Worm (Caenorhabditis elegans) whole organism, L1 larva: Measurements from ENCODE around the gene gei-1.

Source experiments
- C04F5.9 ChIP-seq: sonication (generic microtip); optimal IDR thresholded peaks from 2 replicates; lab custom pipeline; 2016; ENCODE audit warnings: missing genetic modification characterization, missing compliant biosample characterization
- C16A3.4 ChIP-seq: fragments of 150-350 bp; optimal IDR thresholded peaks from 2 replicates; lab custom pipeline; 2014; ENCODE audit warnings: missing biosample characterization, missing genetic modification characterization
- alr-1 ChIP-seq: fragments of 200-800 bp; sonication (Bioruptor generic); optimal IDR thresholded peaks from 2 replicates; lab custom pipeline; 2018; ENCODE audit warnings: borderline replicate concordance, mild to moderate bottlenecking, missing genetic modification characterization, missing compliant biosample characterization
- aly-2 ChIP-seq: fragments of 150-350 bp; optimal IDR thresholded peaks from 2 replicates; lab custom pipeline; 2014; ENCODE audit warnings: missing biosample characterization, missing genetic modification characterization
- blmp-1 ChIP-seq: fragments of 150-350 bp; optimal IDR thresholded peaks from 2 replicates; lab custom pipeline; 2014; ENCODE audit warnings: missing biosample characterization, missing genetic modification characterization
- ceh-8 ChIP-seq: fragments of 200-800 bp; sonication (Bioruptor generic); optimal IDR thresholded peaks from 2 replicates; lab custom pipeline; 2018; ENCODE audit warnings: mild to moderate bottlenecking, missing genetic modification characterization, moderate library complexity, missing compliant biosample characterization
- ceh-82 ChIP-seq, 3 experiments: fragments of 150-350 bp in 1 of 3; sonication (generic microtip) in 2 of 3; optimal IDR thresholded peaks; 2 replicates each; lab custom pipeline; 2014 to 2017; ENCODE audit warnings: missing biosample characterization in 3 of 3, missing genetic modification characterization in 3 of 3
- ceh-90 ChIP-seq: sonication (generic microtip); optimal IDR thresholded peaks from 2 replicates; lab custom pipeline; 2016; ENCODE audit warnings: missing genetic modification characterization, missing compliant biosample characterization
- ces-1 ChIP-seq: fragments of 150-350 bp; optimal IDR thresholded peaks from 2 replicates; lab custom pipeline; 2014; ENCODE audit warnings: missing biosample characterization, missing genetic modification reagents, missing genetic modification characterization
- dsc-1 ChIP-seq: sonication (generic microtip); optimal IDR thresholded peaks from 2 replicates; lab custom pipeline; 2016; ENCODE audit warnings: mild to moderate bottlenecking, missing genetic modification characterization, missing compliant biosample characterization
- efl-3 ChIP-seq: fragments of 200-800 bp; sonication (Bioruptor generic); optimal IDR thresholded peaks from 2 replicates; lab custom pipeline; 2018; ENCODE audit warnings: mild to moderate bottlenecking, missing genetic modification characterization, missing compliant biosample characterization
- egl-13 ChIP-seq: sonication (generic microtip); optimal IDR thresholded peaks from 2 replicates; lab custom pipeline; 2016; ENCODE audit warnings: missing genotype, missing genetic modification reagents, missing genetic modification characterization, missing compliant biosample characterization
- elt-2 ChIP-seq: sonication (generic microtip); optimal IDR thresholded peaks from 2 replicates; lab custom pipeline; 2016; ENCODE audit warnings: missing genetic modification characterization, mild to moderate bottlenecking, inconsistent platforms, missing compliant biosample characterization, missing genetic modification reagents
- ets-5 ChIP-seq: fragments of 200-800 bp; sonication (Bioruptor generic); IDR thresholded peaks from 2 replicates; pipeline ENCODE4 v1.3.6; 2022; ENCODE audit warnings: missing genetic modification characterization, missing compliant biosample characterization
- fkh-10 ChIP-seq: sonication (generic microtip); optimal IDR thresholded peaks from 2 replicates; lab custom pipeline; 2017; ENCODE audit warnings: missing biosample characterization, missing genetic modification reagents, missing genetic modification characterization
- fkh-4 ChIP-seq: sonication (generic microtip); optimal IDR thresholded peaks from 2 replicates; lab custom pipeline; 2016; ENCODE audit warnings: missing compliant biosample characterization, missing genetic modification characterization, borderline replicate concordance
- fkh-8 ChIP-seq: sonication (generic microtip); optimal IDR thresholded peaks from 2 replicates; lab custom pipeline; 2016; ENCODE audit warnings: mild to moderate bottlenecking, missing genetic modification characterization, missing compliant biosample characterization
- fos-1 ChIP-seq: fragments of 150-350 bp; optimal IDR thresholded peaks from 2 replicates; lab custom pipeline; 2014; ENCODE audit warnings: missing biosample characterization, missing genetic modification characterization
- hlh-4 ChIP-seq: sonication (generic microtip); optimal IDR thresholded peaks from 2 replicates; lab custom pipeline; 2016; ENCODE audit warnings: mild to moderate bottlenecking, missing genetic modification characterization, missing compliant biosample characterization
- jun-1 ChIP-seq: fragments of 150-350 bp; optimal IDR thresholded peaks from 2 replicates; lab custom pipeline; 2014; ENCODE audit warnings: missing biosample characterization, missing genetic modification reagents, missing genetic modification characterization
- lin-13 ChIP-seq: fragments of 150-350 bp; optimal IDR thresholded peaks from 2 replicates; lab custom pipeline; 2014; ENCODE audit warnings: missing biosample characterization, missing genetic modification reagents, missing genetic modification characterization
- lin-14 ChIP-seq: fragments of 200-800 bp; sonication (Bioruptor generic); optimal IDR thresholded peaks from 2 replicates; lab custom pipeline; 2018; ENCODE audit warnings: mild to moderate bottlenecking, missing genetic modification characterization, moderate library complexity, missing compliant biosample characterization
- lin-15B ChIP-seq: fragments of 150-350 bp; sonication (generic microtip); optimal IDR thresholded peaks from 3 replicates; lab custom pipeline; 2014; ENCODE audit warnings: missing biosample characterization, missing genetic modification characterization
- lin-39 ChIP-seq: fragments of 150-350 bp; optimal IDR thresholded peaks from 2 replicates; lab custom pipeline; 2014; ENCODE audit warnings: missing biosample characterization, missing genetic modification reagents, missing genetic modification characterization
- lir-3 ChIP-seq: sonication (generic microtip); optimal IDR thresholded peaks from 2 replicates; lab custom pipeline; 2016; ENCODE audit warnings: mild to moderate bottlenecking, missing genetic modification characterization, moderate library complexity, missing compliant biosample characterization; ENCODE audit not compliant: poor library complexity
- mef-2 ChIP-seq: fragments of 150-350 bp; optimal IDR thresholded peaks from 2 replicates; lab custom pipeline; 2014; ENCODE audit warnings: missing biosample characterization, missing genetic modification characterization
- nhr-11 ChIP-seq: fragments of 150-350 bp; optimal IDR thresholded peaks from 2 replicates; lab custom pipeline; 2014; ENCODE audit warnings: missing biosample characterization, missing genetic modification characterization
- nhr-19 ChIP-seq: fragments of 200-800 bp; sonication (Bioruptor generic); conservative IDR thresholded peaks from 2 replicates; pipeline ENCODE4 v1.3.6; 2022; ENCODE audit warnings: missing genetic modification characterization, missing compliant biosample characterization
- nhr-20 ChIP-seq: sonication (generic microtip); optimal IDR thresholded peaks from 2 replicates; lab custom pipeline; 2016; ENCODE audit warnings: mild to moderate bottlenecking, missing genetic modification characterization, missing compliant biosample characterization
- nhr-47 ChIP-seq: sonication (generic microtip); optimal IDR thresholded peaks from 2 replicates; lab custom pipeline; 2016; ENCODE audit warnings: mild to moderate bottlenecking, missing genetic modification characterization, moderate library complexity, missing compliant biosample characterization
- nhr-76 ChIP-seq: sonication (generic microtip); optimal IDR thresholded peaks from 2 replicates; lab custom pipeline; 2017; ENCODE audit warnings: missing biosample characterization, missing genetic modification characterization
- nhr-84 ChIP-seq: sonication (generic microtip); optimal IDR thresholded peaks from 2 replicates; lab custom pipeline; 2017; ENCODE audit warnings: missing biosample characterization, missing genetic modification characterization
- pqm-1 ChIP-seq: sonication (generic microtip); optimal IDR thresholded peaks from 3 replicates; lab custom pipeline; 2017; ENCODE audit warnings: missing biosample characterization, missing genetic modification characterization
- rnt-1 ChIP-seq: sonication (generic microtip); optimal IDR thresholded peaks from 2 replicates; lab custom pipeline; 2016; ENCODE audit warnings: mild to moderate bottlenecking, missing genetic modification characterization, moderate library complexity, missing compliant biosample characterization
- skn-1 ChIP-seq: fragments of 150-350 bp; optimal IDR thresholded peaks from 2 replicates; lab custom pipeline; 2014; ENCODE audit warnings: missing biosample characterization, missing genetic modification characterization
- snu-23 ChIP-seq: sonication (generic microtip); optimal IDR thresholded peaks from 2 replicates; lab custom pipeline; 2016; ENCODE audit warnings: missing genetic modification characterization, missing compliant biosample characterization
- sox-4 ChIP-seq: sonication (generic microtip); optimal IDR thresholded peaks from 2 replicates; lab custom pipeline; 2016; ENCODE audit warnings: missing genetic modification characterization, missing compliant biosample characterization
- sup-37 ChIP-seq: fragments of 200-800 bp; sonication (Bioruptor generic); optimal IDR thresholded peaks from 2 replicates; lab custom pipeline; 2018; ENCODE audit warnings: mild to moderate bottlenecking, missing genetic modification characterization, missing compliant biosample characterization
- swsn-7 ChIP-seq: sonication (generic microtip); optimal IDR thresholded peaks from 2 replicates; lab custom pipeline; 2016; ENCODE audit warnings: missing genetic modification characterization, missing compliant biosample characterization
- tbx-2 ChIP-seq: sonication (generic microtip); optimal IDR thresholded peaks from 2 replicates; lab custom pipeline; 2016; ENCODE audit warnings: missing genetic modification characterization, missing compliant biosample characterization
- tlp-1 ChIP-seq: fragments of 150-350 bp; optimal IDR thresholded peaks from 2 replicates; lab custom pipeline; 2014; ENCODE audit warnings: missing biosample characterization, missing genetic modification characterization
- unc-30 ChIP-seq: sonication (generic microtip); optimal IDR thresholded peaks from 2 replicates; lab custom pipeline; 2017; ENCODE audit warnings: missing biosample characterization, missing genetic modification characterization
- unc-62 ChIP-seq: fragments of 150-350 bp; optimal IDR thresholded peaks from 2 replicates; lab custom pipeline; 2014; ENCODE audit warnings: missing biosample characterization, missing genetic modification reagents, missing genetic modification characterization
- unc-86 ChIP-seq: sonication (generic microtip); optimal IDR thresholded peaks from 2 replicates; lab custom pipeline; 2016; ENCODE audit warnings: missing genetic modification characterization, missing compliant biosample characterization
- unc-98 ChIP-seq: fragments of 200-800 bp; sonication (Bioruptor generic); IDR thresholded peaks from 2 replicates; pipeline ENCODE4 v1.3.6; 2022; ENCODE audit warnings: missing genetic modification characterization, missing compliant biosample characterization
- zip-4 ChIP-seq: fragments of 200-800 bp; sonication (Bioruptor generic); optimal IDR thresholded peaks from 2 replicates; lab custom pipeline; 2018; ENCODE audit warnings: mild to moderate bottlenecking, missing genetic modification characterization, moderate library complexity, missing compliant biosample characterization
- ztf-11 ChIP-seq, 2 experiments: sonication (generic microtip); optimal IDR thresholded peaks; 2 replicates each; lab custom pipeline; 2016 to 2017; ENCODE audit warnings: missing genetic modification characterization in 2 of 2, missing biosample characterization in 1 of 2, missing compliant biosample characterization in 1 of 2
- ztf-4 ChIP-seq: fragments of 150-350 bp; optimal IDR thresholded peaks from 2 replicates; lab custom pipeline; 2014; ENCODE audit warnings: missing biosample characterization, missing genetic modification characterization

gei-1 gene

DNA sequence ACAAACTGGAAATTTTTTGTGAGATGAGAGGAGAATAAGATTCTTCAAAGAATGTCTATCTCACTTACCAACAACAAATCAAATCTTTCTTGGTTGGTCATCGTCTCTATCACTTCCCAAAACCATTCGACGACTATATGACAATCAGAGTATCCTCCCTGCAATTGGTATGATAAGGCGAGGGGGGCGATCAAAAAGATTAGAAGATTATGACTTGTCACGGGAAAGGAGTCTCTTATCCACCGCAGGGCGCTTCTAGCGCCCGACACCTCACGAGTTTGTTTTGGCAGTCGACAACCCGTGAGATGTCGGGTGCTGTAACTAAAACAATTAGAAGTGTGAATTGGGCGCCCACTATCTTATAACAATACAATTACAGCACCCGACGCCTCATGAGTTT is 33.0 kb downstream of the gei-1 start (continued):
- no peak for TF ChIP-seq swsn-7
- TF ChIP-seq egl-13 (tag; lab: Kevin White, UChicago): no peak
- TF ChIP-seq lin-39 (tag; lab: Kevin White, UChicago): no peak
- TF ChIP-seq skn-1 (tag; lab: Kevin White, UChicago): no peak
- no peak for TF ChIP-seq jun-1 (tag; lab: Kevin White, UChicago)
- TF ChIP-seq tlp-1 (tag; lab: Kevin White, UChicago): no peak
- peak; percentile 23 for TF ChIP-seq nhr-20 (tag; lab: Kevin White, UChicago)
- peak; percentile 84 for TF ChIP-seq lin-13 (GFP tag; lab: Kevin White, UChicago)
- TF ChIP-seq lin-15B (tag; lab: Kevin White, UChicago): no peak
- no peak for TF ChIP-seq sox-4 (tag; lab: Kevin White, UChicago)
- TF ChIP-seq nhr-84: no peak
- no peak for TF ChIP-seq ceh-8
- no peak for TF ChIP-seq ets-5 (GFP tag; lab: Robert Waterston, UW)
- no peak for TF ChIP-seq mef-2 (tag; lab: Kevin White, UChicago)
- TF ChIP-seq efl-3: no peak
- no peak for TF ChIP-seq alr-1 (tag; lab: Kevin White, UChicago)
- no peak for TF ChIP-seq zip-4 (GFP tag; lab: Kevin White, UChicago)
- TF ChIP-seq nhr-19: peak; percentile 27
- TF ChIP-seq blmp-1 (tag; lab: Kevin White, UChicago): peak; percentile 27
- TF ChIP-seq nhr-76: no peak
- no peak for TF ChIP-seq fkh-4 (tag; lab: Kevin White, UChicago)
- no peak for TF ChIP-seq unc-30 (tag; lab: Kevin White, UChicago)
- TF ChIP-seq fos-1 (tag; lab: Kevin White, UChicago): no peak
- no peak for TF ChIP-seq rnt-1 (tag; lab: Kevin White, UChicago)
- no peak for TF ChIP-seq elt-2
- no peak for TF ChIP-seq ceh-82 (tag; optimal IDR thresholded peaks at IDR 0.05; lab: Kevin White, UChicago)
- no peak for TF ChIP-seq nhr-47 (tag; lab: Kevin White, UChicago)
- TF ChIP-seq fkh-10 (GFP tag; lab: Kevin White, UChicago): no peak
- TF ChIP-seq nhr-11 (tag; lab: Kevin White, UChicago): no peak
- TF ChIP-seq C04F5.9 (tag; lab: Kevin White, UChicago): no peak

DNA sequence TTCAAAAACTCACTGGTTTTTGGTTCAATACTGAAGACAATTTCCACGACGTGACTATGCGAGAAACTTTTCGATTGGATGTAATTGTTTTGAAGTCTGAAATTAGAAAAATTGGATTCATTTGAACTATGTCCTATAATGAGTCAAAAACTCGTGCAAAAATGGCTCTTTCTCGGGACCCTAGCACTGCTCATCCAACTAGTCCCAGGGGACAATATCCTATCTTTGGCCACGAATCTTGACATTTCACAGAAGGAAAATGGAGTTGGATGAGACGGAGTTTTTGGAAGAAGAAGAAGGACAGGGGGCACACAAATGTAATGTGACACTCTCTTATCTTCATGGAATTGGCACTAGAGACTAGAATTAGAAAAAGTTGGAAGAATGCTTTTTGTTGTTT is 37.2 kb downstream of the gei-1 start:
- no peak for TF ChIP-seq ceh-90
- TF ChIP-seq C16A3.4: no peak
- TF ChIP-seq unc-98 (GFP tag; lab: Robert Waterston, UW): no peak
- no peak for TF ChIP-seq ztf-4
- TF ChIP-seq unc-86: no peak
- peak; percentile 19 for TF ChIP-seq tbx-2 (tag; lab: Kevin White, UChicago)
- TF ChIP-seq lin-14 (GFP tag; lab: Kevin White, UChicago): peak; percentile 44
- TF ChIP-seq hlh-4 (tag; lab: Kevin White, UChicago): no peak

DNA sequence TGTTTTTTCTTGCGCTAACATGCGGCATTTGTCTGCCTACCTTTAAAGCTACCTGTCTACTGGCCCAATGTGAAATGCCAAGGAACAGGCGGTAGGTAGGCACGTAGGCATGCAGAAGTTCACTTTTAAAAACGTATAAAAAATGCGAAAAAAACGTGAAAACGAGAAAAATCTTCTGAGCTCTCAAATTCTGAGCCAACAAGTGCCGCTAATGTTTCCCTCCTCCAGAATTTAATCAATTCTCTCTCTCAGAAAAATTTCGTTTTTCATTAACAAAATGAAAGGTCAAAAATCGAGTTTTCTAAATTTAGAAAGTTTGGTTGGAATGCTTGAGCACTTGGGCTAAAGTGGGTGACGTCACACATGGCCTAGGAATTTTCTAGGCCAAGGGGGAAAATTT is 37.8 kb downstream of the gei-1 start:
- no peak for TF ChIP-seq jun-1 (tag; lab: Kevin White, UChicago)
- no peak for TF ChIP-seq unc-62 (GFP tag; lab: Kevin White, UChicago)
- no peak for TF ChIP-seq dsc-1 (tag; lab: Kevin White, UChicago)
- TF ChIP-seq snu-23 (GFP tag; lab: Kevin White, UChicago): no peak
- no peak for TF ChIP-seq pqm-1 (tag; lab: Kevin White, UChicago)
- TF ChIP-seq aly-2 (tag; lab: Kevin White, UChicago): no peak
- TF ChIP-seq blmp-1 (tag; lab: Kevin White, UChicago): no peak
- TF ChIP-seq ces-1: no peak
- TF ChIP-seq sup-37: no peak
- no peak for TF ChIP-seq unc-98 (GFP tag; lab: Robert Waterston, UW)
- TF ChIP-seq ztf-11 (tag; optimal IDR thresholded peaks at IDR 0.05; lab: Kevin White, UChicago): no peak
- no peak for TF ChIP-seq nhr-47 (tag; lab: Kevin White, UChicago)
- TF ChIP-seq lir-3 (tag; lab: Kevin White, UChicago): no peak
- TF ChIP-seq fkh-8 (tag; lab: Kevin White, UChicago): no peak
